Worm (Caenorhabditis elegans) whole organism, L1 larva: ENCODE measurements around the gene srj-5.

Source experiments
- jun-1 ChIP-seq: fragments of 150-350 bp; optimal IDR thresholded peaks from 2 replicates; lab custom pipeline; 2014; ENCODE audit warnings: missing biosample characterization, missing genetic modification reagents, missing genetic modification characterization
- nhr-11 ChIP-seq: fragments of 150-350 bp; optimal IDR thresholded peaks from 2 replicates; lab custom pipeline; 2014; ENCODE audit warnings: missing biosample characterization, missing genetic modification characterization
- ztf-4 ChIP-seq: fragments of 150-350 bp; optimal IDR thresholded peaks from 2 replicates; lab custom pipeline; 2014; ENCODE audit warnings: missing biosample characterization, missing genetic modification characterization

ce11 chrV:674213-674612, 21.4 kb upstream of the srj-5 start, which contains the start of gene sru-25:
- TF ChIP-seq ztf-4 (tag; lab: Kevin White, UChicago): no peak
- no peak for TF ChIP-seq nhr-11 (tag; lab: Kevin White, UChicago)
- no peak for TF ChIP-seq jun-1 (tag; lab: Kevin White, UChicago)
